Worm (Caenorhabditis elegans) whole organism, mixed stage, embryonic: ENCODE measurements around the gene Y39G8B.2.

Experiments
- ces-1 ChIP-seq: fragments of 150-350 bp; optimal IDR thresholded peaks from 2 replicates; lab custom pipeline; 2014; ENCODE audit warnings: missing biosample characterization, missing genetic modification reagents, missing genetic modification characterization
- nhr-28 ChIP-seq: fragments of 150-350 bp; optimal IDR thresholded peaks from 2 replicates; lab custom pipeline; 2014; ENCODE audit warnings: missing biosample characterization, missing genetic modification characterization
- nhr-76 ChIP-seq: sonication (generic microtip); optimal IDR thresholded peaks from 2 replicates; lab custom pipeline; 2017; ENCODE audit warnings: missing biosample characterization, missing genetic modification characterization
- pha-4 ChIP-seq: fragments of 150-350 bp; optimal IDR thresholded peaks from 2 replicates; lab custom pipeline; 2018; ENCODE audit warnings: missing biosample characterization, missing genetic modification reagents, missing genetic modification characterization

ce11 chrII:13951986-13952385 lies 24.0 kb downstream of the Y39G8B.2 start:
- TF ChIP-seq nhr-76, result no peak
- TF ChIP-seq pha-4 (tag; lab: Kevin White, UChicago), result no peak
- TF ChIP-seq ces-1 (GFP tag; lab: Kevin White, UChicago), result no peak
- no peak for TF ChIP-seq nhr-28 (tag; lab: Kevin White, UChicago)
